Worm (Caenorhabditis elegans): ENCODE results near the gene Y39B6A.37.
A peak's percentile ranks its signal among the peaks of the same experiment; 100 is the strongest.

Gene Y39B6A.37

ce11 chrV:18981736-18982135 lies 8.9 kb upstream of the Y39B6A.37 start:
- no peak for TF ChIP-seq die-1 (tag; optimal IDR thresholded peaks at IDR 0.05)
- TF ChIP-seq mcd-1 (GFP tag; IDR thresholded peaks at IDR 0.05), result no peak
- no peak for TF ChIP-seq nhr-80 (tag; optimal IDR thresholded peaks at IDR 0.05)
- TF ChIP-seq egl-18 (GFP tag; IDR thresholded peaks at IDR 0.05), result no peak
- TF ChIP-seq zfh-2 (GFP tag; conservative IDR thresholded peaks at IDR 0.05), result no peak
- TF ChIP-seq lin-54 (GFP tag; optimal IDR thresholded peaks at IDR 0.05), result no peak
- TF ChIP-seq lir-1 (GFP tag; conservative IDR thresholded peaks at IDR 0.05), result no peak
- TF ChIP-seq F57A8.1 (GFP tag; optimal IDR thresholded peaks at IDR 0.05), result no peak
- no peak for TF ChIP-seq B0019.2 (GFP tag; conservative IDR thresholded peaks at IDR 0.05)
- no peak for TF ChIP-seq C17E4.6 (GFP tag; IDR thresholded peaks at IDR 0.05)
- no peak for TF ChIP-seq F55B11.4 (tag; optimal IDR thresholded peaks at IDR 0.05; ENCODE audit: borderline replicate concordance, insufficient read depth)
- no peak for TF ChIP-seq somi-1 (GFP tag; optimal IDR thresholded peaks at IDR 0.05)
- no peak for TF ChIP-seq nhr-179 (tag; optimal IDR thresholded peaks at IDR 0.05)
- no peak for TF ChIP-seq hmg-20 (GFP tag; IDR thresholded peaks at IDR 0.05)
- no peak for TF ChIP-seq lsl-1 (GFP tag; optimal IDR thresholded peaks at IDR 0.05)

ce11 chrV:18986103-18986502 lies 4.5 kb upstream of the Y39B6A.37 start:
- TF ChIP-seq Y53G8AR.9 (GFP tag; conservative IDR thresholded peaks at IDR 0.05), result 0 out of 2 replicates have a peak, but pooled peaks have one; percentile 54
- no peak for TF ChIP-seq ccch-3 (GFP tag; optimal IDR thresholded peaks at IDR 0.05)

- no peak for TF ChIP-seq ceh-27 (GFP tag; optimal IDR thresholded peaks at IDR 0.05)
- no peak for TF ChIP-seq madf-8 (GFP tag; conservative IDR thresholded peaks at IDR 0.05)
- peak; percentile 74 for TF ChIP-seq zfh-2 (GFP tag; conservative IDR thresholded peaks at IDR 0.05)
- peak; percentile 70; the same call in 1 of the 2 replicates for TF ChIP-seq egrh-3 (GFP tag; IDR thresholded peaks at IDR 0.05)
- TF ChIP-seq lir-1 (GFP tag; conservative IDR thresholded peaks at IDR 0.05), result no peak
- TF ChIP-seq snpc-4 (GFP tag; optimal IDR thresholded peaks at IDR 0.05), result no peak
- TF ChIP-seq snpc-4 (tag; optimal IDR thresholded peaks at IDR 0.05), result no peak
- no peak for TF ChIP-seq F23B12.7 (tag; optimal IDR thresholded peaks at IDR 0.05; ENCODE audit: insufficient read depth)
- no peak for TF ChIP-seq lsl-1 (GFP tag; optimal IDR thresholded peaks at IDR 0.05)
- no peak for TF ChIP-seq attf-3 (GFP tag; conservative IDR thresholded peaks at IDR 0.05)
- TF ChIP-seq dpl-1 (GFP tag; optimal IDR thresholded peaks at IDR 0.05), result no peak
- TF ChIP-seq xnd-1 (tag; optimal IDR thresholded peaks at IDR 0.05), result no peak
- TF ChIP-seq madf-3 (GFP tag; IDR thresholded peaks at IDR 0.05), result no peak
- no peak for TF ChIP-seq ama-1 (optimal IDR thresholded peaks at IDR 0.05)
- no peak for TF ChIP-seq ama-1 (GFP tag; optimal IDR thresholded peaks at IDR 0.05)
- no peak for TF ChIP-seq ztf-18 (tag; optimal IDR thresholded peaks at IDR 0.05)
- TF ChIP-seq aptf-3 (GFP tag; IDR thresholded peaks at IDR 0.05), result no peak
Observed at ce11 chrV:18990958-18991357, 307 bp downstream of the Y39B6A.37 start.

ce11 chrV:18993017-18993416 lies 2.4 kb downstream of the Y39B6A.37 start:
- no peak for TF ChIP-seq F57A8.1 (GFP tag; optimal IDR thresholded peaks at IDR 0.05)
- no peak for TF ChIP-seq B0261.1 (tag; optimal IDR thresholded peaks at IDR 0.05)
- TF ChIP-seq pha-4 (tag; optimal IDR thresholded peaks at IDR 0.05), result no peak
- no peak for TF ChIP-seq ceh-58 (GFP tag; IDR thresholded peaks at IDR 0.05)
- no peak for TF ChIP-seq unc-62 (GFP tag; optimal IDR thresholded peaks at IDR 0.05)
- no peak for TF ChIP-seq bed-1 (GFP tag; IDR thresholded peaks at IDR 0.05)
- no peak for TF ChIP-seq cebp-2 (GFP tag; IDR thresholded peaks at IDR 0.05)
- no peak for TF ChIP-seq B0019.2 (GFP tag; conservative IDR thresholded peaks at IDR 0.05)
- no peak for TF ChIP-seq mel-28 (tag; optimal IDR thresholded peaks at IDR 0.05; ENCODE audit: borderline replicate concordance)
- no peak for TF ChIP-seq die-1 (tag; optimal IDR thresholded peaks at IDR 0.05)
- no peak for TF ChIP-seq somi-1 (GFP tag; optimal IDR thresholded peaks at IDR 0.05)
- TF ChIP-seq ztf-25 (GFP tag; IDR thresholded peaks at IDR 0.05), result no peak
- TF ChIP-seq rec-8 (tag; optimal IDR thresholded peaks at IDR 0.05), result no peak
- TF ChIP-seq T26A5.8 (tag; optimal IDR thresholded peaks at IDR 0.05), result no peak
- TF ChIP-seq F22D6.2 (tag; optimal IDR thresholded peaks at IDR 0.05), result no peak
- no peak for TF ChIP-seq snpc-1.3 (tag; optimal IDR thresholded peaks at IDR 0.05; ENCODE audit: insufficient read depth)
